Fruit fly (Drosophila melanogaster): Measurements from ENCODE around the gene CG15022.
A peak's percentile ranks its signal among the peaks of the same experiment; 100 is the strongest.

Gene CG15022

dm6 chr3L:4474946-4475470, 14.9 kb upstream of the CG15022 start (continued):
- TF ChIP-seq CG7839 (tag; optimal IDR thresholded peaks at IDR 0.05) (peak; percentile 67), HmgZ (tag; optimal IDR thresholded peaks at IDR 0.05) (peak; percentile 82), Dek (tag; optimal IDR thresholded peaks at IDR 0.05) (peak; percentile 44), CG6854 (GFP tag; optimal IDR thresholded peaks at IDR 0.05) (peak; percentile 95), nau (GFP tag; optimal IDR thresholded peaks at IDR 0.05) (peak; percentile 96), kah (GFP tag; optimal IDR thresholded peaks at IDR 0.05) (peak; percentile 81), CG2129 (GFP tag; IDR thresholded peaks at IDR 0.05; ENCODE audit: partially characterized antibody) (no peak), tna (GFP tag; IDR thresholded peaks at IDR 0.05; ENCODE audit: partially characterized antibody) (no peak), CG10565 (GFP tag; optimal IDR thresholded peaks at IDR 0.05) (no peak), crol (GFP tag; IDR thresholded peaks at IDR 0.05) (no peak), TFAM (GFP tag; optimal IDR thresholded peaks at IDR 0.05) (peak; percentile 46), Doc2 (GFP tag; IDR thresholded peaks at IDR 0.05) (no peak), CG4707 (GFP tag; optimal IDR thresholded peaks at IDR 0.05) (peak; percentile 94), CG4854 (GFP tag; optimal IDR thresholded peaks at IDR 0.05) (peak; percentile 82), CG8359 (GFP tag; optimal IDR thresholded peaks at IDR 0.05; ENCODE audit: borderline replicate concordance) (peak; percentile 81), sc (optimal IDR thresholded peaks at IDR 0.05) (no peak), sc (GFP tag; optimal IDR thresholded peaks at IDR 0.05) (peak; percentile 66), Oaz (GFP tag; IDR thresholded peaks at IDR 0.05) (no peak), CG13424 (tag; optimal IDR thresholded peaks at IDR 0.05) (peak; percentile 64), CG11247 (GFP tag; IDR thresholded peaks at IDR 0.05) (peak; percentile 62), gcm2 (GFP tag; optimal IDR thresholded peaks at IDR 0.05) (peak; percentile 74), Ets97D (GFP tag; optimal IDR thresholded peaks at IDR 0.05) (peak; percentile 98), CG10366 (GFP tag; IDR thresholded peaks at IDR 0.05) (peak; percentile 35), Gsc (GFP tag; IDR thresholded peaks at IDR 0.05) (no peak), CG13296 (GFP tag; optimal IDR thresholded peaks at IDR 0.05) (peak; percentile 95), ERR (GFP tag; optimal IDR thresholded peaks at IDR 0.05) (no peak), Optix (GFP tag; IDR thresholded peaks at IDR 0.05) (no peak), CG34224 (GFP tag; IDR thresholded peaks at IDR 0.05; ENCODE audit: partially characterized antibody) (no peak), CG5953 (GFP tag; IDR thresholded peaks at IDR 0.05) (peak; percentile 81), CG16863 (GFP tag; optimal IDR thresholded peaks at IDR 0.05) (peak; percentile 53), fu2 (GFP tag; optimal IDR thresholded peaks at IDR 0.05) (no peak), Rfx (GFP tag; IDR thresholded peaks at IDR 0.05) (peak; percentile 74), vvl (GFP tag; IDR thresholded peaks at IDR 0.05) (peak; percentile 89), CG3281 (GFP tag; optimal IDR thresholded peaks at IDR 0.05) (peak; percentile 94), CG5180 (GFP tag; optimal IDR thresholded peaks at IDR 0.05) (peak; percentile 70), CG6765 (GFP tag; optimal IDR thresholded peaks at IDR 0.05) (peak; percentile 98), CG10543 (GFP tag; optimal IDR thresholded peaks at IDR 0.05) (peak; percentile 85), CG33557 (GFP tag; optimal IDR thresholded peaks at IDR 0.05) (peak; percentile 60), CG4360 (GFP tag; IDR thresholded peaks at IDR 0.05) (no peak), Spps (tag; optimal IDR thresholded peaks at IDR 0.05) (peak; percentile 43), CG1602 (GFP tag; optimal IDR thresholded peaks at IDR 0.05) (no peak), Awh (GFP tag; IDR thresholded peaks at IDR 0.05) (peak; percentile 56; the same call in 1 of the 2 replicates), zf30C (GFP tag; optimal IDR thresholded peaks at IDR 0.05) (peak; percentile 30), CG17912 (GFP tag; optimal IDR thresholded peaks at IDR 0.05) (peak; percentile 98), CG9932 (GFP tag; IDR thresholded peaks at IDR 0.05) (peak; percentile 28; the same call in 1 of the 2 replicates), Ravus (GFP tag; IDR thresholded peaks at IDR 0.05) (no peak), CG18599 (GFP tag; optimal IDR thresholded peaks at IDR 0.05) (peak; percentile 90), Hey (tag; optimal IDR thresholded peaks at IDR 0.05) (peak; percentile 79), hth (optimal IDR thresholded peaks at IDR 0.05) (no peak), CG3163 (GFP tag; optimal IDR thresholded peaks at IDR 0.05) (peak; percentile 24), Doc3 (GFP tag; IDR thresholded peaks at IDR 0.05; ENCODE audit: partially characterized antibody) (no peak)
